Fruit fly (Drosophila melanogaster) whole organism, wandering third instar larva: ENCODE results near the gene CG5412.

ENCODE experiments used
- CG32264 ChIP-seq: fragments of 200-800 bp; sonication (Bioruptor generic); optimal IDR thresholded peaks from 2 replicates; lab custom pipeline; 2016; ENCODE audit warnings: missing biosample characterization, missing genetic modification characterization
- Dfd ChIP-seq: fragments of >200 bp; optimal IDR thresholded peaks from 2 replicates; lab custom pipeline; 2017; ENCODE audit warnings: missing biosample characterization, missing genetic modification characterization
- Jra ChIP-seq: sonication (Bioruptor generic); optimal IDR thresholded peaks from 2 replicates; lab custom pipeline; 2016; ENCODE audit warnings: missing biosample characterization, missing genetic modification characterization
- OdsH ChIP-seq: fragments of 200-800 bp; sonication (Bioruptor generic); optimal IDR thresholded peaks from 2 replicates; lab custom pipeline; 2016; ENCODE audit warnings: missing biosample characterization, mild to moderate bottlenecking, missing genetic modification characterization
- dmrt93B ChIP-seq: fragments of 200-800 bp; sonication (Bioruptor generic); optimal IDR thresholded peaks from 2 replicates; lab custom pipeline; 2018; ENCODE audit warnings: missing biosample characterization, mild to moderate bottlenecking, missing genetic modification characterization
- fru ChIP-seq: fragments of 200-800 bp; sonication (Bioruptor generic); optimal IDR thresholded peaks from 3 replicates; lab custom pipeline; 2016; ENCODE audit warnings: missing biosample characterization, mild to moderate bottlenecking, missing genetic modification characterization
- h ChIP-seq: fragments of 200-800 bp; sonication (Bioruptor generic); optimal IDR thresholded peaks from 3 replicates; lab custom pipeline; 2016; ENCODE audit warnings: missing biosample characterization, mild to moderate bottlenecking, missing genetic modification characterization
- psq ChIP-seq: fragments of 200-800 bp; sonication (Bioruptor generic); optimal IDR thresholded peaks from 3 replicates; lab custom pipeline; 2017; ENCODE audit warnings: missing biosample characterization, mild to moderate bottlenecking, missing genetic modification characterization, moderate library complexity
- sage ChIP-seq: fragments of 200-800 bp; sonication (Bioruptor generic); optimal IDR thresholded peaks from 2 replicates; lab custom pipeline; 2016; ENCODE audit warnings: missing biosample characterization, mild to moderate bottlenecking, missing genetic modification characterization
- tai ChIP-seq: sonication (Bioruptor generic); optimal IDR thresholded peaks from 2 replicates; lab custom pipeline; 2016; ENCODE audit warnings: missing biosample characterization, missing genetic modification characterization
- woc ChIP-seq: sonication (Bioruptor generic); optimal IDR thresholded peaks from 2 replicates; lab custom pipeline; 2016; ENCODE audit warnings: missing biosample characterization, mild to moderate bottlenecking, missing genetic modification characterization

dm6 chr3R:20554300-20554699 is 22.6 kb upstream of the CG5412 start, which contains the start of gene att-ORFB:
- TF ChIP-seq CG32264 (GFP tag; lab: Kevin White, UChicago) = no peak
- no peak for TF ChIP-seq sage (GFP tag; lab: Kevin White, UChicago)
- TF ChIP-seq fru (GFP tag; lab: Kevin White, UChicago) = no peak
- TF ChIP-seq tai = no peak
- TF ChIP-seq Jra = no peak
- no peak for TF ChIP-seq Dfd
- no peak for TF ChIP-seq woc
- TF ChIP-seq dmrt93B (GFP tag; lab: Kevin White, UChicago) = no peak
- TF ChIP-seq OdsH (GFP tag; lab: Kevin White, UChicago) = no peak
- TF ChIP-seq h (GFP tag; lab: Kevin White, UChicago) = no peak
- no peak for TF ChIP-seq psq (GFP tag; lab: Kevin White, UChicago)
